Fruit fly (Drosophila melanogaster): ENCODE results near the gene fkh.
A peak's percentile ranks its signal among the peaks of the same experiment; 100 is the strongest.

The fkh gene

dm6 chr3R:28586943-28587342, 1.9 kb upstream of the fkh start (continued):
- TF ChIP-seq lola (GFP tag; optimal IDR thresholded peaks at IDR 0.05) (no peak), GATAd (GFP tag; optimal IDR thresholded peaks at IDR 0.05) (no peak), foxo (GFP tag; optimal IDR thresholded peaks at IDR 0.05) (peak in 1 of 2 experiments; percentile 35), Myc (optimal IDR thresholded peaks at IDR 0.05) (no peak), rgr (GFP tag; optimal IDR thresholded peaks at IDR 0.05) (peak; percentile 57), jim (GFP tag; optimal IDR thresholded peaks at IDR 0.05) (no peak), fru (GFP tag; optimal IDR thresholded peaks at IDR 0.05) (peak; percentile 24), brk (GFP tag; optimal IDR thresholded peaks at IDR 0.05) (no peak)

DNA sequence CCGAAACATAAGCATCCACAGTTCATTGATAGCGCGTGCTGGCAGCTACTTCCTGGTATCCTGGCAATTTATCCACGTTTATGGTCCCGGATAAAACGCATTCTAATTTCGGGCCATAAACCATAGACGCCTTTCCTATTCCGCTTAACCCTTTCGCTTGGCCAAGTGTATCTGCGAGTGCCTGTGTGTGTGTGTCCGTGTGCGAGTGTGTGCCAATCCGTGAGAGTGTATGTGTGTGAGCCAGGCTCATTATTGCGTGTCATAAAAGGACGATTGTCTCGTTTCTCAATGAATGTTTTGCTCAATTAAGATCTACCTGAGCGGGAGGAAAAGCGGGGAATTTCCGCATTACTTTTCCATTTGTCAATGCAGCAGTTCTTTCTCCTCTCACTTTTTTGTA, 1.2 kb upstream of the fkh start:
- TF ChIP-seq CG32264 (GFP tag; optimal IDR thresholded peaks at IDR 0.05) (no peak), N (GFP tag; optimal IDR thresholded peaks at IDR 0.05) (no peak), GATAd (GFP tag; optimal IDR thresholded peaks at IDR 0.05) (no peak), OdsH (GFP tag; optimal IDR thresholded peaks at IDR 0.05) (no peak), Vsx2 (GFP tag; optimal IDR thresholded peaks at IDR 0.05; ENCODE audit: partially characterized antibody) (no peak), Sp1 (GFP tag; optimal IDR thresholded peaks at IDR 0.05) (no peak), HLH106 (tag; optimal IDR thresholded peaks at IDR 0.05) (no peak), Hr78 (GFP tag; optimal IDR thresholded peaks at IDR 0.05) (no peak), Hnf4 (GFP tag; optimal IDR thresholded peaks at IDR 0.05) (no peak), sv (GFP tag; optimal IDR thresholded peaks at IDR 0.05) (no peak), dsf (GFP tag; optimal IDR thresholded peaks at IDR 0.05; ENCODE audit: borderline replicate concordance) (no peak), jim (GFP tag; optimal IDR thresholded peaks at IDR 0.05) (no peak)

DNA sequence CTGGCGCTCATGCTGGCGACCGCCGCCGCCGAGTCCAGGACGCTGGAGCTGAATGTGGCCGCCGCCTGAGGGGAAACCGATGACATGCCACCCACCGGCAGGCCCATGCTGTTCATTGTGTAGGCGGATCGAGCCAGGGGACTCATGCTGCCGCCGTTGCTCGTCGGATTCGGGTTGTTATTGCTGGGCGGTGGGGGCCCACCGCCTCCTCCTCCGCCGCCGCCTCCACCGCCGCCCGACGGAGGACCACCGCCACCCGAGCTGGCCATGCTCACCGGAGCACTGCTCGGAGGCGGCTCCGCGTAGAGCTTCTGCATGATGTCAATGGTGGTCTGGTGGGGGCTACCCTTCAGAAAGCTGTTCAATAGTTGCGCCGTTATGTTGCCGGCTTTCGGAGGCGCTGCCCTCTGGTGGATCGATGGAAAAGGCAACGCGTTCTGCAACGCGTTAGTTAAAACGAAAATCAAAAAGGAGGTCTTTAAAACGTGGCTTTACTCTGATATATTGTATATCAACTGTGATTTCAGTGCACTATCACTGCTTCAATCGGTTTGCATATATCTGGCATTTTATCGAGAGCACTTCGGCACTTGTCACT, 728 bp downstream of the fkh start:
- no peak for TF ChIP-seq sv (GFP tag; optimal IDR thresholded peaks at IDR 0.05)
- TF ChIP-seq Dfd (GFP tag; optimal IDR thresholded peaks at IDR 0.05): peak; percentile 99
- TF ChIP-seq HLH106 (tag; optimal IDR thresholded peaks at IDR 0.05): no peak

- TF ChIP-seq Dfd (GFP tag; optimal IDR thresholded peaks at IDR 0.05) (peak; percentile 87), CG32264 (GFP tag; optimal IDR thresholded peaks at IDR 0.05) (no peak)
These were observed 2.4 kb downstream of the fkh start for dm6 chr3R:28582629-28583028.

DNA sequence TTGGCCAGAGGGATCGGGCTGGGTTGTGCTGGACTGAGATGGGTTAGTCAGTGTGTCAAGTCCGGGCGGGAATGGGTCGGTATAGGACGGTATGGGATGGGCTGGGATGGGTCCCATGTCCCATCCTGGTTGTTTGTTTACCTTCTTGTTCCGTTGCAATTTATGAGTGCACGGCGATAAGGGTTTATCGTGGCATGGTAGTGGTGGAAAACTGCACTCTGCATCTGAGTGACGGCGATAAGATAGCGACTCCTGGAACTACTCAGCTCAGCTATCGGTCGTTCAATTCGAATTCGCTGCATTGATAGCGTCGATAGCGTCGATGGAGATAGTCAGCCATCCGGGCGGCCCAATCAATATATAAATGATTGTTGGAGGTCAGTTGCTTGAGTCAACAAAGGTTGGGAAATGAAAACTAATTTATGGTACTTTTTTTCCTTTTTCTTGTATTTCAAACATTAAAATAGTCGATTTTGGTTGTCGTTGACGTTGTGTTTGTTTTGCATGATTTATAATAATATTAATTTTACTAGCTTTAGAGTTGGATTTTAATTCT, 4.4 kb downstream of the fkh start:
- TF ChIP-seq CG32264 (GFP tag; optimal IDR thresholded peaks at IDR 0.05) (no peak), HLH106 (tag; optimal IDR thresholded peaks at IDR 0.05) (no peak), N (GFP tag; optimal IDR thresholded peaks at IDR 0.05) (no peak), CG9705 (GFP tag; optimal IDR thresholded peaks at IDR 0.05) (no peak), sv (GFP tag; optimal IDR thresholded peaks at IDR 0.05) (no peak), foxo (GFP tag; optimal IDR thresholded peaks at IDR 0.05) (no peak), dsf (GFP tag; optimal IDR thresholded peaks at IDR 0.05; ENCODE audit: borderline replicate concordance) (no peak), OdsH (GFP tag; optimal IDR thresholded peaks at IDR 0.05) (no peak), psq (GFP tag; optimal IDR thresholded peaks at IDR 0.05) (no peak), usp (GFP tag; optimal IDR thresholded peaks at IDR 0.05) (no peak), jim (GFP tag; optimal IDR thresholded peaks at IDR 0.05) (no peak), lola (GFP tag; optimal IDR thresholded peaks at IDR 0.05) (no peak), Sp1 (GFP tag; optimal IDR thresholded peaks at IDR 0.05) (no peak)

DNA sequence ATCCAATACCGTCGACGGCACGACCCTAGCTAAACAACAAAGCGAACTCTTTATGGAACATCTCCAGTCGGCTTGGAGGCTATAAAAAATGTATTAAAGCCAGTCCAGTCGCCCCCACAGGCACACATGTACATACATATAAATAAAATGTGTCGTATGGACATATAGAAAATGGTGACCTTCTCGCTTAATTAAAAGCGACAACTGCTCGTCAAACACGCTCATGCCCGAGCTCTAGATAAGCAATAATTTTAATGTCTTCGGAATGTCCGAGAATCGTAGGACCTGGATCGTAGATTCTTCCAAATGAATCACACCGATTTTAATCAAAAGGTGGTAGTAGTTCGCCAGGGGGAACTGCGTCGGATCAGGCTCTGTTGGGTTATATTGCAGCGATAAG, 5.1 kb downstream of the fkh start:
- TF ChIP-seq Vsx2 (GFP tag; optimal IDR thresholded peaks at IDR 0.05; ENCODE audit: partially characterized antibody): no peak
- no peak for TF ChIP-seq sage (GFP tag; optimal IDR thresholded peaks at IDR 0.05)
- TF ChIP-seq brk (GFP tag; optimal IDR thresholded peaks at IDR 0.05): no peak
- TF ChIP-seq CG9705 (GFP tag; optimal IDR thresholded peaks at IDR 0.05): no peak
- TF ChIP-seq Dif (GFP tag; optimal IDR thresholded peaks at IDR 0.05; ENCODE audit: partially characterized antibody): no peak
- TF ChIP-seq CrebA (GFP tag; optimal IDR thresholded peaks at IDR 0.05; ENCODE audit: borderline replicate concordance): no peak
- TF ChIP-seq Myc (optimal IDR thresholded peaks at IDR 0.05): no peak
- TF ChIP-seq fru (GFP tag; optimal IDR thresholded peaks at IDR 0.05): no peak
- TF ChIP-seq psq (GFP tag; optimal IDR thresholded peaks at IDR 0.05): no peak
- TF ChIP-seq Mio (GFP tag; optimal IDR thresholded peaks at IDR 0.05): no peak
- no peak for TF ChIP-seq br (GFP tag; optimal IDR thresholded peaks at IDR 0.05)
- TF ChIP-seq OdsH (GFP tag; optimal IDR thresholded peaks at IDR 0.05): no peak
- no peak for TF ChIP-seq Abd-B (GFP tag; optimal IDR thresholded peaks at IDR 0.05)
- no peak for TF ChIP-seq Dfd (GFP tag; optimal IDR thresholded peaks at IDR 0.05)
